Worm (Caenorhabditis elegans) whole organism, L3 larva: Measurements from ENCODE around the gene rpl-22.

Source experiments
- R02D3.7 ChIP-seq: fragments of 150-350 bp; optimal IDR thresholded peaks from 2 replicates; lab custom pipeline; 2014; ENCODE audit warnings: missing biosample characterization, missing genetic modification characterization
- ZK546.5 ChIP-seq: sonication (generic microtip); optimal IDR thresholded peaks from 2 replicates; lab custom pipeline; 2017; ENCODE audit warnings: missing biosample characterization, missing genetic modification characterization
- aly-2 ChIP-seq: fragments of 150-350 bp; optimal IDR thresholded peaks from 2 replicates; lab custom pipeline; 2014; ENCODE audit warnings: missing biosample characterization, missing genetic modification characterization
- ama-1 ChIP-seq: fragments of 150-350 bp; optimal IDR thresholded peaks from 2 replicates; lab custom pipeline; 2018
- ceh-16 ChIP-seq: sonication (generic microtip); optimal IDR thresholded peaks from 2 replicates; lab custom pipeline; 2017; ENCODE audit warnings: missing biosample characterization, missing genetic modification characterization
- daf-12 ChIP-seq: fragments of 150-350 bp; optimal IDR thresholded peaks from 2 replicates; lab custom pipeline; 2014; ENCODE audit warnings: missing biosample characterization, missing genetic modification reagents, missing genetic modification characterization
- egl-27 ChIP-seq: sonication (generic microtip); optimal IDR thresholded peaks from 4 replicates; lab custom pipeline; 2017; ENCODE audit warnings: missing biosample characterization, missing genetic modification reagents, missing genetic modification characterization
- egl-5 ChIP-seq: fragments of 150-350 bp; optimal IDR thresholded peaks from 2 replicates; lab custom pipeline; 2017; ENCODE audit warnings: missing biosample characterization, missing genetic modification reagents, missing genetic modification characterization, inconsistent platforms
- elt-1 ChIP-seq: fragments of 150-350 bp; optimal IDR thresholded peaks from 2 replicates; lab custom pipeline; 2014; ENCODE audit warnings: missing biosample characterization, missing genetic modification characterization
- elt-2 ChIP-seq: sonication (generic microtip); optimal IDR thresholded peaks from 2 replicates; lab custom pipeline; 2016; ENCODE audit warnings: missing genetic modification reagents, mild to moderate bottlenecking, missing genetic modification characterization, missing compliant biosample characterization
- elt-3 ChIP-seq, 3 experiments: fragments of 150-350 bp in 1 of 3; sonication (generic microtip) in 2 of 3; optimal IDR thresholded peaks; 2 replicates in 2 of 3; 4 replicates in 1 of 3; lab custom pipeline; 2014 to 2017; ENCODE audit warnings: missing biosample characterization in 3 of 3, missing genetic modification characterization in 3 of 3
- fkh-10 ChIP-seq: sonication (generic microtip); optimal IDR thresholded peaks from 2 replicates; lab custom pipeline; 2017; ENCODE audit warnings: missing biosample characterization, missing genetic modification reagents, missing genetic modification characterization
- fkh-2 ChIP-seq: fragments of 150-350 bp; optimal IDR thresholded peaks from 2 replicates; lab custom pipeline; 2014; ENCODE audit warnings: missing biosample characterization, missing genetic modification reagents, missing genetic modification characterization
- hmg-11 ChIP-seq: sonication (generic microtip); optimal IDR thresholded peaks from 2 replicates; lab custom pipeline; 2016; ENCODE audit warnings: missing genetic modification characterization, missing compliant biosample characterization
- jun-1 ChIP-seq: fragments of 150-350 bp; optimal IDR thresholded peaks from 2 replicates; lab custom pipeline; 2014; ENCODE audit warnings: missing biosample characterization, missing genetic modification reagents, missing genetic modification characterization
- lin-15B ChIP-seq: fragments of 150-350 bp; optimal IDR thresholded peaks from 2 replicates; lab custom pipeline; 2014; ENCODE audit warnings: missing biosample characterization, missing genetic modification characterization
- lin-39 ChIP-seq: fragments of 150-350 bp; optimal IDR thresholded peaks from 2 replicates; lab custom pipeline; 2018; ENCODE audit warnings: missing biosample characterization, missing genetic modification reagents, missing genetic modification characterization
- lsy-12 ChIP-seq: sonication (generic microtip); optimal IDR thresholded peaks from 2 replicates; lab custom pipeline; 2016; ENCODE audit warnings: mild to moderate bottlenecking, missing genetic modification characterization, missing compliant biosample characterization
- mml-1 ChIP-seq: fragments of 150-350 bp; sonication (generic microtip); optimal IDR thresholded peaks from 3 replicates; lab custom pipeline; 2014; ENCODE audit warnings: missing biosample characterization, missing genetic modification characterization
- nfya-1 ChIP-seq: sonication (generic microtip); optimal IDR thresholded peaks from 2 replicates; lab custom pipeline; 2017; ENCODE audit warnings: missing genetic modification characterization, mild to moderate bottlenecking, missing compliant biosample characterization, antibody characterized with exemption, moderate library complexity; ENCODE audit not compliant: insufficient read depth
- nhr-11 ChIP-seq: fragments of 150-350 bp; optimal IDR thresholded peaks from 2 replicates; lab custom pipeline; 2014; ENCODE audit warnings: missing biosample characterization, missing genetic modification characterization
- nhr-12 ChIP-seq: fragments of 150-350 bp; optimal IDR thresholded peaks from 2 replicates; lab custom pipeline; 2014; ENCODE audit warnings: missing biosample characterization, missing genetic modification characterization
- nhr-23 ChIP-seq: fragments of 150-350 bp; optimal IDR thresholded peaks from 2 replicates; lab custom pipeline; 2014; ENCODE audit warnings: missing biosample characterization, missing genetic modification reagents, missing genetic modification characterization
- nhr-237 ChIP-seq: fragments of 150-350 bp; optimal IDR thresholded peaks from 2 replicates; lab custom pipeline; 2014; ENCODE audit warnings: missing biosample characterization, missing genetic modification characterization
- nhr-25 ChIP-seq: sonication (generic microtip); optimal IDR thresholded peaks from 2 replicates; lab custom pipeline; 2017; ENCODE audit warnings: missing biosample characterization, missing genetic modification characterization
- nhr-28 ChIP-seq: fragments of 150-350 bp; optimal IDR thresholded peaks from 2 replicates; lab custom pipeline; 2014; ENCODE audit warnings: missing biosample characterization, missing genetic modification characterization
- nhr-43 ChIP-seq: sonication (generic microtip); optimal IDR thresholded peaks from 2 replicates; lab custom pipeline; 2016; ENCODE audit warnings: mild to moderate bottlenecking, missing genetic modification characterization, missing compliant biosample characterization; ENCODE audit not compliant: poor library complexity, severe bottlenecking
- nhr-67 ChIP-seq: fragments of 150-350 bp; optimal IDR thresholded peaks from 2 replicates; lab custom pipeline; 2014; ENCODE audit warnings: missing biosample characterization, missing genetic modification characterization
- nhr-76 ChIP-seq: fragments of 150-350 bp; sonication (generic microtip); optimal IDR thresholded peaks from 5 replicates; lab custom pipeline; 2014; ENCODE audit warnings: missing biosample characterization, missing genetic modification characterization
- nhr-77 ChIP-seq: fragments of 150-350 bp; optimal IDR thresholded peaks from 2 replicates; lab custom pipeline; 2014; ENCODE audit warnings: missing biosample characterization, missing genetic modification characterization
- pha-4 ChIP-seq: fragments of 150-350 bp; optimal IDR thresholded peaks from 2 replicates; lab custom pipeline; 2014; ENCODE audit warnings: missing biosample characterization, missing genetic modification reagents, missing genetic modification characterization
- pqm-1 ChIP-seq: fragments of 150-350 bp; optimal IDR thresholded peaks from 2 replicates; lab custom pipeline; 2017; ENCODE audit warnings: missing biosample characterization, missing genetic modification characterization, inconsistent platforms
- sea-2 ChIP-seq: fragments of 150-350 bp; sonication (generic microtip); optimal IDR thresholded peaks from 4 replicates; lab custom pipeline; 2014; ENCODE audit warnings: missing biosample characterization, missing genetic modification reagents, missing genetic modification characterization
- snpc-4 ChIP-seq: fragments of 150-350 bp; optimal IDR thresholded peaks from 2 replicates; lab custom pipeline; 2014; ENCODE audit warnings: missing biosample characterization, missing genetic modification characterization
- tbx-2 ChIP-seq: sonication (generic microtip); optimal IDR thresholded peaks from 2 replicates; lab custom pipeline; 2016; ENCODE audit warnings: mild to moderate bottlenecking, missing genetic modification characterization, missing compliant biosample characterization
- unc-39 ChIP-seq: sonication (generic microtip); optimal IDR thresholded peaks from 4 replicates; lab custom pipeline; 2017; ENCODE audit warnings: missing biosample characterization, missing genetic modification characterization
- unc-62 ChIP-seq: fragments of 150-350 bp; sonication (generic microtip); optimal IDR thresholded peaks from 4 replicates; lab custom pipeline; 2014; ENCODE audit warnings: missing biosample characterization, missing genetic modification reagents, missing genetic modification characterization
- zag-1 ChIP-seq: fragments of 150-350 bp; optimal IDR thresholded peaks from 2 replicates; lab custom pipeline; 2014; ENCODE audit warnings: missing biosample characterization, missing genetic modification characterization
- ztf-11 ChIP-seq: fragments of 150-350 bp; optimal IDR thresholded peaks from 2 replicates; lab custom pipeline; 2014; ENCODE audit warnings: missing biosample characterization, missing genetic modification characterization
- ztf-4 ChIP-seq: fragments of 150-350 bp; optimal IDR thresholded peaks from 2 replicates; lab custom pipeline; 2014; ENCODE audit warnings: missing biosample characterization, missing genetic modification characterization

rpl-22 gene

DNA sequence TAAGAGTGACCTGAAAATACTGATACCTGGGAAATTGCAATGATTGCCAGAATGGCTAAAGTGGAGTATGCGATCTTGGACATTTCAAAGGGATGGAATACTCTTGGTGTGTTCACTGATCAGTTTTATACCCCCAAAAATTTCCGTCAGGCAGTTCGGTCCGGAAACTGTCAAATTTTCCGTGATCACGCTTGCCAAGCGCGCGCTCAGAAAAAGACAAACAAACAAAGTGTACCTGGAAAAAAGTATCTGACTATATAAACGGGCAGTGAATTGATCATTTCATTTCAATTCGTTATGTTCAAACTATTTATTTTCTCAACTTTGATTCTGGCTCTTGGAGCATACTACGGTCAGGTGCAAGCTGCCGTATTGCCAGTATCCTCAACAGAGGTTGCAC, 46.3 kb downstream of the rpl-22 start, which contains the start of the genes idpb-3 and idpb-1:
TSS of gene idpb-3 (minus strand) at position 101 of the 400 bp plus-strand sequence.
TSS of gene idpb-1 (plus strand) at position 284 of the 400 bp plus-strand sequence.
- no peak for TF ChIP-seq ztf-11 (tag; lab: Kevin White, UChicago)
- no peak for TF ChIP-seq nfya-1 (tag; lab: Kevin White, UChicago)
- no peak for TF ChIP-seq mml-1 (tag; lab: Kevin White, UChicago)
- no peak for TF ChIP-seq elt-3 (tag; optimal IDR thresholded peaks at IDR 0.05; lab: Kevin White, UChicago)
- no peak for TF ChIP-seq nhr-77 (tag; lab: Kevin White, UChicago)

ce11 chrII:5103189-5103588, 47.8 kb downstream of the rpl-22 start:
- TF ChIP-seq elt-1 (tag; lab: Kevin White, UChicago) (peak; percentile 88), pha-4 (tag; lab: Kevin White, UChicago) (no peak), nhr-237 (tag; lab: Kevin White, UChicago) (no peak), fkh-2 (tag; lab: Kevin White, UChicago) (no peak), elt-2 (tag; lab: Kevin White, UChicago) (no peak), nhr-25 (tag; lab: Kevin White, UChicago) (peak; percentile 3), nhr-12 (tag; lab: Kevin White, UChicago) (no peak), ama-1 (lab: Kevin White, UChicago) (no peak)
- TF ChIP-seq, all 47 proteins: peak for 2

DNA sequence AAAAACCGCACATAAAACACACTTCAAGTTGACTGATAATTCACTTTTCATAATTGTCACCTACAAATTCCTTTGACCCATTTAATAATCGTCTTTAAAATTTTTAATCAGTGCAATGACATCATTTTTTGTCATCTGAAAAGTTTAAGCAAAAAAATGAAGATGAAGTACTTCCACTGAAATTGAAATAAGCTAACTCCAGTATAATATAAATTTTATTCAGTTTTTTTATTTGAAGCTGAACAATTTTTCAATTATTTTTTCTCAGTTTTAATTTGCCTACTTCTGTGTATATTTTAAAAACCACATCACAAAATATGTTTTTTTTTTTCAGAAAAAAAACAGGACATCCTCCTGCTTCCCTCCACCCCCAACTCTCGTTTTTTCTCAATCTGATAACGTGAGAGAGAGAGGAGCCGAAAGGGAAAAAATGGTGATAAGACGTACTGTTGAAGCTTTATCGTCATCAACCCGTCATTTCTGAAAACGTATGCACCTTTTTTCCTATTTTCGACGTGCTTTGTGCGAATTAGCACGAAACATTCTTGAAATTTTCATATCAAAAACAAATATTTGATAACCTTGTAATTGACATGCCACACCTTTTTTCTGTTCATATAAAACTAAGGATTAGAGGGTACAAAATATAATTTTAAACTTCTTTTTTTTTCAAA, 48.5 kb downstream of the rpl-22 start, which contains the start of the genes C04G6.11 and mpk-2:
TSS of gene C04G6.11 (minus strand) at position 51 of the 674 bp plus-strand sequence.
TSS of gene mpk-2 (plus strand) at position 335 of the 674 bp plus-strand sequence.
- TF ChIP-seq tbx-2 (tag; lab: Kevin White, UChicago) = no peak
- TF ChIP-seq pqm-1 (tag; lab: Kevin White, UChicago) = peak; percentile 42
- TF ChIP-seq jun-1 (tag; lab: Kevin White, UChicago) = peak; percentile 33
- TF ChIP-seq aly-2 (tag; lab: Kevin White, UChicago) = no peak
- TF ChIP-seq egl-5 (tag; lab: Kevin White, UChicago) = no peak
- no peak for TF ChIP-seq nhr-12 (tag; lab: Kevin White, UChicago)
- no peak for TF ChIP-seq unc-39 (tag; lab: Kevin White, UChicago)
- no peak for TF ChIP-seq daf-12 (tag; lab: Kevin White, UChicago)
- TF ChIP-seq nhr-25 (tag; lab: Kevin White, UChicago) = no peak
- TF ChIP-seq pha-4 (tag; lab: Kevin White, UChicago) = peak; percentile 27
- TF ChIP-seq hmg-11 (tag; lab: Kevin White, UChicago) = no peak
- no peak for TF ChIP-seq R02D3.7 (tag; lab: Kevin White, UChicago)
- TF ChIP-seq elt-2 (tag; lab: Kevin White, UChicago) = peak; percentile 99

DNA sequence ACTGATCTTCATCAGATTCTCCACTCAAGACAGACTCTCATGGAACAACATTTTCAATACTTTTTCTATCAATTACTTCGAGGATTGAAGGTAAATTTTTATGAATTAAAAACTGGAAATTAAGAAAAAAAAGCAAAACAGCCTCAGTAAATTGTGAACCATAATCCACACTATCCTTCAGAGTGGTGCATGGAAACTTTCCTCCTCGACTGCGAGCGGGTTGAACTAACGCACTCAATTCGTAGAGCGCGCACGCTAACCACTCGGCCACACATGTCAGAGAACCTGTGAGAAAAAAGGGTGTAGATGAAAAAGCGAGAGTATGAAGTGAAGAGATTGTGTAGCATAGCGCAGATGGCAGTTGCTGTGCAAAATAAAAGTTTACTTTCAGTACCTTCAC, 49.6 kb downstream of the rpl-22 start:
- TF ChIP-seq ceh-16 (tag; lab: Kevin White, UChicago) = no peak
- TF ChIP-seq elt-1 (tag; lab: Kevin White, UChicago) = no peak
- TF ChIP-seq sea-2 (GFP tag; lab: Kevin White, UChicago) = no peak
- TF ChIP-seq elt-2 (tag; lab: Kevin White, UChicago) = peak; percentile 80
- peak; percentile 6 for TF ChIP-seq lin-15B (tag; lab: Kevin White, UChicago)
- peak; percentile 78 for TF ChIP-seq nfya-1 (tag; lab: Kevin White, UChicago)
- peak; percentile 69 for TF ChIP-seq nhr-23 (tag; lab: Kevin White, UChicago)
- TF ChIP-seq nhr-28 (tag; lab: Kevin White, UChicago) = no peak
- peak; percentile 78 for TF ChIP-seq lsy-12 (tag; lab: Kevin White, UChicago)
- peak; percentile 4 for TF ChIP-seq zag-1 (tag; lab: Kevin White, UChicago)
- peak; percentile 19 for TF ChIP-seq ztf-4 (tag; lab: Kevin White, UChicago)
- no peak for TF ChIP-seq unc-62 (GFP tag; lab: Kevin White, UChicago)
- TF ChIP-seq hmg-11 (tag; lab: Kevin White, UChicago) = peak; percentile 83
- no peak for TF ChIP-seq fkh-10 (GFP tag; lab: Kevin White, UChicago)
- TF ChIP-seq tbx-2 (tag; lab: Kevin White, UChicago) = peak; percentile 75
- TF ChIP-seq ztf-11 (tag; lab: Kevin White, UChicago) = no peak
- TF ChIP-seq nhr-237 (tag; lab: Kevin White, UChicago) = no peak
- TF ChIP-seq nhr-77 (tag; lab: Kevin White, UChicago) = peak; percentile 34
- peak; percentile 20 for TF ChIP-seq ama-1 (lab: Kevin White, UChicago)
- peak; percentile 87 for TF ChIP-seq nhr-43
- TF ChIP-seq snpc-4 (tag; lab: Kevin White, UChicago) = peak; percentile 21
- no peak for TF ChIP-seq nhr-67 (tag; lab: Kevin White, UChicago)
- peak; percentile 41 for TF ChIP-seq lin-39
- TF ChIP-seq pha-4 (tag; lab: Kevin White, UChicago) = peak; percentile 78
- TF ChIP-seq egl-27 = peak; percentile 67
- TF ChIP-seq elt-3 (tag; optimal IDR thresholded peaks at IDR 0.05; lab: Kevin White, UChicago) = peak in 1 of 3 experiments; percentile 48
- TF ChIP-seq nhr-25 (tag; lab: Kevin White, UChicago) = no peak
- TF ChIP-seq ZK546.5 (tag; lab: Kevin White, UChicago) = no peak
- no peak for TF ChIP-seq pqm-1 (tag; lab: Kevin White, UChicago)
- no peak for TF ChIP-seq nhr-11 (tag; lab: Kevin White, UChicago)
- peak; percentile 11 for TF ChIP-seq jun-1 (tag; lab: Kevin White, UChicago)
- no peak for TF ChIP-seq daf-12 (tag; lab: Kevin White, UChicago)
- TF ChIP-seq nhr-76 (tag; lab: Kevin White, UChicago) = no peak
- TF ChIP-seq aly-2 (tag; lab: Kevin White, UChicago) = peak; percentile 68
- TF ChIP-seq, all 47 proteins: peak for 19
